Worm (Caenorhabditis elegans) whole organism, midembryonic: Measurements from ENCODE around the gene srh-130.

ENCODE experiments used
- T22C8.4 ChIP-seq: fragments of 200-800 bp; sonication (Bioruptor generic); IDR thresholded peaks from 2 replicates; pipeline ENCODE4 v1.3.6; 2022; ENCODE audit warnings: missing genetic modification characterization, missing compliant biosample characterization
- cog-1 ChIP-seq: sonication (generic microtip); optimal IDR thresholded peaks from 2 replicates; lab custom pipeline; 2016; ENCODE audit warnings: missing genetic modification characterization, missing compliant biosample characterization
- flt-1 ChIP-seq: fragments of 200-800 bp; sonication (Bioruptor generic); IDR thresholded peaks from 2 replicates; pipeline ENCODE4 v1.3.6; 2022; ENCODE audit warnings: missing genetic modification characterization, missing compliant biosample characterization
- klf-2 ChIP-seq: fragments of 200-800 bp; sonication (Bioruptor generic); conservative IDR thresholded peaks from 2 replicates; pipeline ENCODE4 v1.3.6; 2022; ENCODE audit warnings: missing genetic modification reagents, missing genetic modification characterization, missing compliant biosample characterization
- med-1 ChIP-seq: sonication (generic microtip); optimal IDR thresholded peaks from 2 replicates; lab custom pipeline; 2017; ENCODE audit warnings: missing genetic modification characterization, mild to moderate bottlenecking, missing compliant biosample characterization, antibody characterized with exemption, missing genetic modification reagents; ENCODE audit not compliant: insufficient read depth
- ref-1 ChIP-seq: fragments of 200-800 bp; sonication (Bioruptor generic); conservative IDR thresholded peaks from 2 replicates; pipeline ENCODE4 v1.3.6; 2022; ENCODE audit warnings: missing genetic modification reagents, missing genetic modification characterization, missing compliant biosample characterization
- tab-1 ChIP-seq: fragments of 200-800 bp; sonication (Bioruptor generic); IDR thresholded peaks from 2 replicates; pipeline ENCODE4 v1.3.6; 2022; ENCODE audit warnings: missing genetic modification characterization, missing compliant biosample characterization
- ztf-23 ChIP-seq: fragments of 200-800 bp; sonication (Bioruptor generic); IDR thresholded peaks from 2 replicates; pipeline ENCODE4 v1.3.6; 2022; ENCODE audit warnings: missing genetic modification reagents, missing genetic modification characterization, missing compliant biosample characterization
- ztf-29 ChIP-seq: fragments of 200-800 bp; sonication (Bioruptor generic); IDR thresholded peaks from 2 replicates; pipeline ENCODE4 v1.3.6; 2022; ENCODE audit warnings: missing genetic modification reagents, missing genetic modification characterization, missing compliant biosample characterization

Gene srh-130

DNA sequence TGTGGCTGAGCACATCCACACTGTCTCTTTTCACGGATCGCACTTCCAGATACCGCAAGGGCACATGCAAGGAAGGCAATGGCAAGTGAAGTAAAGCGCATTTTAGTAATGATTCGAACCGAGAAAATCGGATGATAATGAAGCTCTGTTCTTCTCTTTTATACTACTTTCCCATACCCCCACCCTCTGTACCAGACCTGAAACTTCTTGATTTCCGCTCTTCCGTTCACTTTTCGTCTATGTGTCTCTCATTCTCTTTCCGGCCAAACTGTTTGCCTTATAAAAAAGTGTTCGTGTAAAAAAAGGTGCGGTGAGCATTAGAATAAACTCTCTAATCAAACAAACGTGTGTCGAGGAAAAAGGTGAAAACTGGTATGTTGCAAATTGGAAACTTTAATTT is 10.8 kb downstream of the srh-130 start, which contains the start of gene abu-6:
Gene abu-6, minus strand, starts transcription at position 101 of the 400 bp plus-strand sequence.
- TF ChIP-seq ztf-29 (GFP tag; lab: Robert Waterston, UW) (no peak), T22C8.4 (no peak), med-1 (GFP tag; lab: Kevin White, UChicago) (no peak)

DNA sequence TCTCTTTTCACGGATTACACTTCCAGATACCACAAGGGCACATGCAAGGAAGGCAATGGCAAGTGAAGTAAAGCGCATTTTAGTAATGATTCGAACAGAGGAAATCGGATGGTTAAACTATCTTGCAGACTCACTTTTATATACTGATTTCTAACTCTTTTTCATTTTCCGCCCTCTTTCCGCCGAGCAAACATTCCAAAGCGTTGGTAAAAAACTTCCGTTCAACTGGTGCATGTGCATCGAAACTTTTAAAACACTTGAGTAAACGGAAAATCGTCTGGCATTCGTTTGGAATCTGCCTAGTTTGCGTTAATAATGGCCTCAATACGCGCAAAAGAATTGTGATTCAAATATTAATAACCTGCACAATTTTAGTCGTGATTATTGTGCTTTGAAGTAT is 13.7 kb downstream of the srh-130 start, which contains the start of gene abu-7:
Gene abu-7, minus strand, starts transcription at position 101 of the 400 bp plus-strand sequence.
- TF ChIP-seq ref-1 (GFP tag; lab: Robert Waterston, UW) (no peak), ztf-23 (GFP tag; lab: Robert Waterston, UW) (no peak), klf-2 (GFP tag; lab: Robert Waterston, UW) (no peak), flt-1 (GFP tag; lab: Robert Waterston, UW) (no peak), med-1 (GFP tag; lab: Kevin White, UChicago) (no peak), cog-1 (tag; lab: Kevin White, UChicago) (no peak), tab-1 (GFP tag; lab: Robert Waterston, UW) (no peak), T22C8.4 (no peak), ztf-29 (GFP tag; lab: Robert Waterston, UW) (no peak)

DNA sequence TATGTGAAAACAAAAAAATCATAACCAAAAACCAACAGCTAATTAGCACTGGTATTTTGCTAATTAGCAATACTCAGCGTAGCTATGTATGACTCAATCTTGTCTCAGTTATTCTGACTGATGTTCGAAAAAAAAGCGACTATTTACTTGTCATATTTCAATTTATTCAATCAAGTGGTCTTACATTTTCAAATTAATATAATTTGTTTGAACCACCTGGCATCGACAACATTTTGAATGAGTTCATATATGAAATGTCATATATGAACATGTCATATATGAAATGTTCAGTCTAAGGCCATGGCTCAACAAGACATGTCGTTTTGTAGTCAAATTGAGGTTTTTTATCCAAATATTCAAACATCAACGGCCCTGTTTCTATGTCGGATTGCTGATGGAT is 14.4 kb downstream of the srh-130 start, which contains the start of gene srw-140:
Gene srw-140, plus strand, starts transcription at position 301 of the 400 bp plus-strand sequence.
- no peak for TF ChIP-seq med-1 (GFP tag; lab: Kevin White, UChicago)
- TF ChIP-seq ztf-29 (GFP tag; lab: Robert Waterston, UW): no peak
- TF ChIP-seq tab-1 (GFP tag; lab: Robert Waterston, UW): no peak
- no peak for TF ChIP-seq flt-1 (GFP tag; lab: Robert Waterston, UW)
- no peak for TF ChIP-seq ztf-23 (GFP tag; lab: Robert Waterston, UW)
- no peak for TF ChIP-seq klf-2 (GFP tag; lab: Robert Waterston, UW)
- TF ChIP-seq ref-1 (GFP tag; lab: Robert Waterston, UW): no peak
- TF ChIP-seq cog-1 (tag; lab: Kevin White, UChicago): no peak
- TF ChIP-seq T22C8.4: no peak

DNA sequence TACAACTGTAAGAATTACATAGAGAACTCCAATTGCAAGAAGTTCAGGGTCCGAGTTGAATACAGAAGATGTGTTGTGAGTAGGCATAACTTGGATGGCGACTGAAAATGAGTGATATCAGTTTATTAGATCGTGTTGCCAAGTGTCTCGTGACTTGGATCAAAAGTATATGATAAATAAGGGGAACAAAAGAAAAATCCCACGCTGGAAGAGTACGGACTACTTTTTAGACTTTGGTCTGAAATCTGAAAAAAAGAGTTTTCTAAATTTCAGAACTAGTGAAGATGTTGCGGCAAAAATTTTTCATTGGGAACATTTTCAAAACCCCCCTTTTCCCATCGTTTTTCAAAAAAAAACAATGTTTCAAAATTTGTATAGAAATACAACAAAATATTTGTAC is 18.6 kb downstream of the srh-130 start, which contains the start of gene srt-64:
Gene srt-64, minus strand, starts transcription at position 101 of the 400 bp plus-strand sequence.
- TF ChIP-seq flt-1 (GFP tag; lab: Robert Waterston, UW) (no peak), ztf-23 (GFP tag; lab: Robert Waterston, UW) (no peak), med-1 (GFP tag; lab: Kevin White, UChicago) (no peak), ref-1 (GFP tag; lab: Robert Waterston, UW) (no peak), T22C8.4 (no peak), cog-1 (tag; lab: Kevin White, UChicago) (no peak), klf-2 (GFP tag; lab: Robert Waterston, UW) (no peak), ztf-29 (GFP tag; lab: Robert Waterston, UW) (no peak), tab-1 (GFP tag; lab: Robert Waterston, UW) (no peak)

DNA sequence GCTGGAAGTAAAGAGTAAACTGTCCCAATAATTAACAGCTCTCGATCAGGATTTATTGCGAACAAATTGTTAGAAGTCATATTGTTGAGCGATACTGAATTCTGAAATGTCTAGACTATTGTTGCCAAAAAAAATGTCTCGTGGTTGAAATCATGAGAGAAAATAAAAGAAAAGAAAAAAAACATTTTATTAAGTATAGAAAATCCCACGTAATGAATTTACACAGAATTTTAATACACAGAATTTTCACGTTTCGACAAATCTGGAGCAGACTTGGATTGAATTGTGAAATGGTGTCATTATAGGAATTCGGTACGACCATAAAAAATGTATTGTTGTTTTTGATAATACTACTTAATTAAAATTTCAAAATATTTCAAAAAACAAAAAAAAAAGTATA is 21.9 kb downstream of the srh-130 start, which contains the start of gene srt-65:
Gene srt-65, minus strand, starts transcription at position 101 of the 400 bp plus-strand sequence.
- TF ChIP-seq T22C8.4 (no peak), flt-1 (GFP tag; lab: Robert Waterston, UW) (no peak), ztf-29 (GFP tag; lab: Robert Waterston, UW) (no peak), klf-2 (GFP tag; lab: Robert Waterston, UW) (no peak), ztf-23 (GFP tag; lab: Robert Waterston, UW) (no peak), ref-1 (GFP tag; lab: Robert Waterston, UW) (no peak), med-1 (GFP tag; lab: Kevin White, UChicago) (no peak), tab-1 (GFP tag; lab: Robert Waterston, UW) (no peak), cog-1 (tag; lab: Kevin White, UChicago) (no peak)

DNA sequence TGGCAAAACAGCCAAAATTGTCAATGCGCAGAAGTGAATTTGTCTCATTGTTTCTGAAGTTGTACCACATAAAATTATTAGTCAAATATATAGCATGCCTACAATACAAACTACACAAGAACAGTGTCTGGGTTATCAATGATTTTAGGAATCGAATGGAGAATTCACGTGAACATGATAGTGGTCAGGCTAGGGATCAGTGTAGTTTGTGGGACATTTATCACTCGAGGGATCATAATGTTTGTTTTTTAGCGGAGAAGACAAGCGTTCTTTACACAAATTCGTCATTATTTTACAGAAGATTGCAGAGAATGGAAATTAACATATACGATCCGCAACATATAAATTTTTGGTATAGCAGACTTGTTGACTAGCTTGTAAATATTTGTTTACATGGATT is 26.2 kb downstream of the srh-130 start, which contains the start of gene ugt-51:
Gene ugt-51, minus strand, starts transcription at position 101 of the 400 bp plus-strand sequence.
- TF ChIP-seq ztf-23 (GFP tag; lab: Robert Waterston, UW) (no peak), klf-2 (GFP tag; lab: Robert Waterston, UW) (no peak), ztf-29 (GFP tag; lab: Robert Waterston, UW) (no peak), tab-1 (GFP tag; lab: Robert Waterston, UW) (no peak), T22C8.4 (no peak), cog-1 (tag; lab: Kevin White, UChicago) (no peak), med-1 (GFP tag; lab: Kevin White, UChicago) (no peak), flt-1 (GFP tag; lab: Robert Waterston, UW) (no peak), ref-1 (GFP tag; lab: Robert Waterston, UW) (no peak)

DNA sequence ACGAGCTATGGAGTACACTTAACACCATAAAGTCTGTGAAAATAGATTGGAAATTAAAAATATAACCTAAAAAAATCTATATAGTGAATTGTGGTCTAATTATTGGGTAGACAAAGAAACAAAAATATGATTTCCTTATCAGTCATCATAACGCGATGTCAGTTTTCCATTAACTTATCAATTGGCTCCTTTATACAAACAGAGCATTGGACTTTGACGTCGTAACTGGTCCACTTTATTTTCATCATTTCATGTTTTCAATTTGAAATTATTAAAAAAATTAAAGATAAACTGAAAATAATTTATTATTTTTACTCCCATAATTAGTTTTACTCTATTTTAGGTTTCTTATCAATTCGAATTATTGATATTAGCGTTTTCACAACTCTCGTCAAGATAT is 27.1 kb downstream of the srh-130 start:
- TF ChIP-seq ztf-23 (GFP tag; lab: Robert Waterston, UW) (no peak), T22C8.4 (no peak), klf-2 (GFP tag; lab: Robert Waterston, UW) (no peak), cog-1 (tag; lab: Kevin White, UChicago) (no peak), med-1 (GFP tag; lab: Kevin White, UChicago) (no peak), ztf-29 (GFP tag; lab: Robert Waterston, UW) (no peak), flt-1 (GFP tag; lab: Robert Waterston, UW) (no peak), ref-1 (GFP tag; lab: Robert Waterston, UW) (no peak), tab-1 (GFP tag; lab: Robert Waterston, UW) (no peak)

DNA sequence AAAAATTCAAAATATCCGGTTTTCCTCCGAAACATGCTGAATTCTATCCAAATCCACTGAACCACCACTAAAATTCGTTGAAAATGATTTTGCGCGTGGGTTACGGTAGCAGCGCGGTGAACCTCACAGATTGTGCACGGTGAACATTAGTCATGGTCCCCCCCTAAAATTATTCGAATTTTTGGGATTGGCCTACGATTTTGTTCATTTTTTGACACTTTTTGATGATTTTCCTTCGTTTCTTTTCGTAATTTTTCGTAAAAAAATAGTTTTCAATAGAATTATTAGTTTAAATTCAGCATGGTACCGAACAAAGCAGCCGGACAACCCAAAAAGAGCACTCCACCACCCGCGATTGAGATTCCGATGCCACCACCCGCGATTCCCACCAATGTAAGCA is 30.6 kb downstream of the srh-130 start, which contains the start of gene C03A7.2:
Gene C03A7.2, plus strand, starts transcription at position 301 of the 400 bp plus-strand sequence.
- TF ChIP-seq ztf-23 (GFP tag; lab: Robert Waterston, UW): no peak
- no peak for TF ChIP-seq ztf-29 (GFP tag; lab: Robert Waterston, UW)
- TF ChIP-seq cog-1 (tag; lab: Kevin White, UChicago): no peak
- no peak for TF ChIP-seq T22C8.4
- TF ChIP-seq flt-1 (GFP tag; lab: Robert Waterston, UW): no peak
- no peak for TF ChIP-seq ref-1 (GFP tag; lab: Robert Waterston, UW)
- TF ChIP-seq klf-2 (GFP tag; lab: Robert Waterston, UW): no peak
- no peak for TF ChIP-seq med-1 (GFP tag; lab: Kevin White, UChicago)
- no peak for TF ChIP-seq tab-1 (GFP tag; lab: Robert Waterston, UW)

DNA sequence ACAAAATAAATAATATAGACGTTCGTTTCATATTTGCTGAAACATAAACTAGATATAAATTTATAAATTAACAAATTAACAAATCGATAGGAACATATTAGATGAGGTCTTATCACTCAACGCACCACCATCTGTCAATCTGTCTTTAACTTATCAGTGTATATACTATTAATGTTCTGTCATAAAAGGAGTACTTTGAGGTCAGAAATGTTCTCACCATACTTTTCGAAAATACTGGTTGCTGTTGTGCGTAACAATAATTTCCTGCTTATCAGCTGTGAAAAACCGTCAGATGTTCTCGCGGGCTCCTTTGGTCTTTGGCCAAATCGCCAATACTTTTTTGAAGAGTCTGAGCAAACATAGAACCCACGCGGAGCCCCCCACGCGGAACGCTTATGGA is 41.5 kb downstream of the srh-130 start, which contains the start of gene C03A7.13:
Gene C03A7.13, minus strand, starts transcription at position 43 of the 400 bp plus-strand sequence.
- TF ChIP-seq flt-1 (GFP tag; lab: Robert Waterston, UW) (no peak), klf-2 (GFP tag; lab: Robert Waterston, UW) (no peak), cog-1 (tag; lab: Kevin White, UChicago) (no peak), ref-1 (GFP tag; lab: Robert Waterston, UW) (no peak), tab-1 (GFP tag; lab: Robert Waterston, UW) (no peak), ztf-23 (GFP tag; lab: Robert Waterston, UW) (no peak), med-1 (GFP tag; lab: Kevin White, UChicago) (no peak), ztf-29 (GFP tag; lab: Robert Waterston, UW) (no peak)
